Worm (Caenorhabditis elegans): Measurements from ENCODE around the gene F58H1.7.

DNA sequence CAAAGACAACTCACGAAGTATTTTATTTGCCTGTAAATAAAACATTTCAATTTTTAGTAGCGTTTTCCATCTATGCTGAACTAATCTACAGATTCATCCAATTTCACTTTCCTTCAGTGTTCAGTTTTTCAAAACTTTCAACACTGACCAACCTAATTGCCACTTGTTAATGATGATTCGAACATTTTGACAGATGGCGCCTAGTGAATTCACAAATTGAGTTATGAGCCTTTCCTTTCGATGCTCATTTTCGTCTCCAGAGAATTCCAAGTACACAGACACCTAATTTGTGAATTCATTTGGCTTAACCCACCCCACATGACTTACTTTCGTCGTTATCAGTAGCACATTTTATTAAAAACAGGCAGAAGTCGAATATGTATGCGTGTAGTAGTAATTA, 17.8 kb downstream of the F58H1.7 start:
- no peak for TF ChIP-seq fos-1 (tag; optimal IDR thresholded peaks at IDR 0.05)
- TF ChIP-seq ceh-82 (tag; optimal IDR thresholded peaks at IDR 0.05): no peak
- TF ChIP-seq nhr-25 (tag; optimal IDR thresholded peaks at IDR 0.05): no peak
- no peak for TF ChIP-seq aly-2 (tag; optimal IDR thresholded peaks at IDR 0.05)
- TF ChIP-seq ztf-11 (tag; optimal IDR thresholded peaks at IDR 0.05): no peak
- TF ChIP-seq tbx-2 (tag; optimal IDR thresholded peaks at IDR 0.05): no peak
- no peak for TF ChIP-seq unc-62 (GFP tag; optimal IDR thresholded peaks at IDR 0.05)
- no peak for TF ChIP-seq nhr-237 (tag; optimal IDR thresholded peaks at IDR 0.05)
